Fruit fly (Drosophila melanogaster) whole organism, adult: ENCODE data around the gene RapGAP1.

Experiments
- CG12768 ChIP-seq: fragments of 200-800 bp; sonication (Bioruptor generic); optimal IDR thresholded peaks from 2 replicates; lab custom pipeline; 2017; ENCODE audit warnings: missing biosample characterization, missing genetic modification characterization, mild to moderate bottlenecking, moderate library complexity, missing genetic modification reagents
- CG14711 ChIP-seq: fragments of 200-800 bp; sonication (Bioruptor generic); optimal IDR thresholded peaks from 2 replicates; lab custom pipeline; 2018; ENCODE audit warnings: missing biosample characterization, mild to moderate bottlenecking, missing genetic modification characterization, moderate library complexity
- CG33017 ChIP-seq: fragments of 200-800 bp; sonication (Bioruptor generic); optimal IDR thresholded peaks from 2 replicates; lab custom pipeline; 2018; ENCODE audit warnings: missing biosample characterization, mild to moderate bottlenecking, missing genetic modification characterization, moderate library complexity
- Clk ChIP-seq: fragments of 200-800 bp; sonication (Bioruptor generic); optimal IDR thresholded peaks from 2 replicates; lab custom pipeline; 2017; ENCODE audit warnings: missing biosample characterization, missing genetic modification characterization
- Crg-1 ChIP-seq: fragments of 200-800 bp; sonication (Bioruptor generic); optimal IDR thresholded peaks from 2 replicates; lab custom pipeline; 2016; ENCODE audit warnings: missing biosample characterization, missing genetic modification characterization
- Hr96 ChIP-seq: fragments of 200-800 bp; sonication (Bioruptor generic); optimal IDR thresholded peaks from 2 replicates; lab custom pipeline; 2016; ENCODE audit warnings: missing biosample characterization, missing genetic modification characterization
- bab1 ChIP-seq: fragments of 200-800 bp; sonication (Bioruptor generic); optimal IDR thresholded peaks from 3 replicates; lab custom pipeline; 2019; ENCODE audit warnings: missing biosample characterization, mild to moderate bottlenecking, missing genetic modification characterization, moderate library complexity
- cic ChIP-seq: fragments of 200-800 bp; sonication (Bioruptor generic); optimal IDR thresholded peaks from 2 replicates; lab custom pipeline; 2017; ENCODE audit warnings: missing biosample characterization, mild to moderate bottlenecking, missing genetic modification characterization, moderate library complexity
- kay ChIP-seq: fragments of 200-800 bp; sonication (Bioruptor generic); peaks from one replicate; lab custom pipeline; 2016; ENCODE audit warnings: missing biosample characterization, missing genetic modification characterization, borderline replicate concordance
- pad ChIP-seq: fragments of 200-800 bp; sonication (Bioruptor generic); optimal IDR thresholded peaks from 3 replicates; lab custom pipeline; 2017; ENCODE audit warnings: missing biosample characterization, missing genetic modification characterization, mild to moderate bottlenecking, moderate library complexity, missing genetic modification reagents
- tj ChIP-seq: fragments of 200-800 bp; sonication (Bioruptor generic); optimal IDR thresholded peaks from 3 replicates; lab custom pipeline; 2017; ENCODE audit warnings: missing biosample characterization, mild to moderate bottlenecking, missing genetic modification characterization, moderate library complexity
- toe ChIP-seq: fragments of 200-800 bp; sonication (Bioruptor generic); optimal IDR thresholded peaks from 2 replicates; lab custom pipeline; 2016; ENCODE audit warnings: missing biosample characterization, missing genetic modification characterization

DNA sequence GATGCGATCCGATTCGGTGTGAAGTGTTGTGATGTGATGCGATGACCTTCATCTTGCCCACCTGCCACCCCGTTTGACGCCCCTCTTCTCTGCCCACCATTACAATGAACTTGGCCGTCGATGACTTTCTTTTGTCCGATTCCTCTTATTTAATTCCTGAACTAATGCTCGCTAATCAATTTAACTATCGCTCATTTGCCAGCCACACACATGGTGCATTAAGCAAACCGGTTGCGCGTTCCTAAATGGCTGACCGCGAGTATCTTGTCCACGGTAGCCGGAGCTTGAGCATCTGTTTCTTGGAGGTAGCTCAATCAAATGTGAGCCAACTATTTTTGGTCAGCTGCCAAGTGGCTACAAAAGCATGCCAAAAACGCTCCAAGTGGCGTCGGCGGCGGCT lies 16.2 kb downstream of the RapGAP1 start:
- TF ChIP-seq cic (GFP tag; lab: Kevin White, UChicago), result no peak
- no peak for TF ChIP-seq Crg-1 (GFP tag; lab: Kevin White, UChicago)
- TF ChIP-seq Hr96, result no peak
- no peak for TF ChIP-seq pad
- TF ChIP-seq CG12768 (GFP tag; lab: Kevin White, UChicago), result no peak
- TF ChIP-seq CG14711 (tag; lab: Kevin White, UChicago), result no peak
- no peak for TF ChIP-seq Clk
- TF ChIP-seq CG33017 (tag; lab: Kevin White, UChicago), result no peak
- no peak for TF ChIP-seq tj
- no peak for TF ChIP-seq bab1
- no peak for TF ChIP-seq kay (GFP tag; lab: Kevin White, UChicago)
- no peak for TF ChIP-seq toe (GFP tag; lab: Kevin White, UChicago)
